Worm (Caenorhabditis elegans) whole organism, L1 larva: ENCODE results near the gene ttll-12.

Experiments used
- C16A3.4 ChIP-seq: fragments of 150-350 bp; optimal IDR thresholded peaks from 2 replicates; lab custom pipeline; 2014; ENCODE audit warnings: missing biosample characterization, missing genetic modification characterization
- F16B12.6 ChIP-seq: fragments of 150-350 bp; optimal IDR thresholded peaks from 2 replicates; lab custom pipeline; 2014; ENCODE audit warnings: missing biosample characterization, missing genetic modification characterization
- blmp-1 ChIP-seq: fragments of 150-350 bp; optimal IDR thresholded peaks from 2 replicates; lab custom pipeline; 2014; ENCODE audit warnings: missing biosample characterization, missing genetic modification characterization
- ceh-82 ChIP-seq, 3 experiments: fragments of 150-350 bp in 1 of 3; sonication (generic microtip) in 2 of 3; optimal IDR thresholded peaks; 2 replicates each; lab custom pipeline; 2014 to 2017; ENCODE audit warnings: missing biosample characterization in 3 of 3, missing genetic modification characterization in 3 of 3
- ceh-90 ChIP-seq: sonication (generic microtip); optimal IDR thresholded peaks from 2 replicates; lab custom pipeline; 2016; ENCODE audit warnings: missing genetic modification characterization, missing compliant biosample characterization
- efl-1 ChIP-seq, 4 experiments: fragments of 150-350 bp; optimal IDR thresholded peaks in 3 of 4; peaks in 1 of 4; 1 replicate in 1 of 4; 2 replicates in 3 of 4; lab custom pipeline; 2014; ENCODE audit warnings: missing biosample characterization in 2 of 4, missing genetic modification characterization in 2 of 4, missing genetic modification reagents in 2 of 4
- egl-13 ChIP-seq: sonication (generic microtip); optimal IDR thresholded peaks from 2 replicates; lab custom pipeline; 2016; ENCODE audit warnings: missing genotype, missing genetic modification reagents, missing genetic modification characterization, missing compliant biosample characterization
- egl-27 ChIP-seq, 2 experiments: fragments of 150-350 bp in 1 of 2; sonication (generic microtip); optimal IDR thresholded peaks; 3 replicates each; lab custom pipeline; 2017 to 2018; ENCODE audit warnings: missing biosample characterization in 2 of 2, missing genetic modification characterization in 2 of 2, missing genetic modification reagents in 2 of 2
- elt-2 ChIP-seq: sonication (generic microtip); optimal IDR thresholded peaks from 2 replicates; lab custom pipeline; 2016; ENCODE audit warnings: missing genetic modification characterization, mild to moderate bottlenecking, inconsistent platforms, missing compliant biosample characterization, missing genetic modification reagents
- elt-3 ChIP-seq, 6 experiments: fragments of 150-350 bp in 1 of 6; sonication (generic microtip); optimal IDR thresholded peaks; 2 replicates each; lab custom pipeline; 2017 to 2018; ENCODE audit warnings: missing biosample characterization in 6 of 6, missing genetic modification characterization in 6 of 6, inconsistent platforms in 1 of 6
- ets-5 ChIP-seq: fragments of 200-800 bp; sonication (Bioruptor generic); IDR thresholded peaks from 2 replicates; pipeline ENCODE4 v1.3.6; 2022; ENCODE audit warnings: missing genetic modification characterization, missing compliant biosample characterization
- fos-1 ChIP-seq: fragments of 150-350 bp; optimal IDR thresholded peaks from 2 replicates; lab custom pipeline; 2014; ENCODE audit warnings: missing biosample characterization, missing genetic modification characterization
- grh-1 ChIP-seq: fragments of 200-800 bp; sonication (Bioruptor generic); IDR thresholded peaks from 2 replicates; pipeline ENCODE4 v1.3.6; 2022; ENCODE audit warnings: missing genetic modification reagents, missing genetic modification characterization, missing compliant biosample characterization
- hlh-17 ChIP-seq: fragments of 200-800 bp; sonication (Bioruptor generic); optimal IDR thresholded peaks from 2 replicates; lab custom pipeline; 2018; ENCODE audit warnings: missing genetic modification characterization, mild to moderate bottlenecking, missing compliant biosample characterization, moderate library complexity, borderline replicate concordance
- hlh-4 ChIP-seq: sonication (generic microtip); optimal IDR thresholded peaks from 2 replicates; lab custom pipeline; 2016; ENCODE audit warnings: mild to moderate bottlenecking, missing genetic modification characterization, missing compliant biosample characterization
- hpl-2 ChIP-seq: fragments of 150-350 bp; optimal IDR thresholded peaks from 2 replicates; lab custom pipeline; 2014; ENCODE audit warnings: missing biosample characterization, missing genetic modification reagents, missing genetic modification characterization
- isw-1 ChIP-seq: fragments of 200-800 bp; sonication (Bioruptor generic); IDR thresholded peaks from 2 replicates; pipeline ENCODE4 v1.3.6; 2022; ENCODE audit warnings: missing genetic modification characterization, missing compliant biosample characterization
- lin-15B ChIP-seq: fragments of 150-350 bp; sonication (generic microtip); optimal IDR thresholded peaks from 3 replicates; lab custom pipeline; 2014; ENCODE audit warnings: missing biosample characterization, missing genetic modification characterization
- lin-39 ChIP-seq: fragments of 150-350 bp; optimal IDR thresholded peaks from 2 replicates; lab custom pipeline; 2014; ENCODE audit warnings: missing biosample characterization, missing genetic modification reagents, missing genetic modification characterization
- lir-3 ChIP-seq: sonication (generic microtip); optimal IDR thresholded peaks from 2 replicates; lab custom pipeline; 2016; ENCODE audit warnings: mild to moderate bottlenecking, missing genetic modification characterization, moderate library complexity, missing compliant biosample characterization; ENCODE audit not compliant: poor library complexity
- lsy-2 ChIP-seq, 2 experiments: fragments of 150-350 bp; optimal IDR thresholded peaks; 2 replicates each; lab custom pipeline; 2014; ENCODE audit warnings: missing biosample characterization in 2 of 2, missing genetic modification characterization in 2 of 2
- mab-9 ChIP-seq: fragments of 200-800 bp; sonication (Bioruptor generic); IDR thresholded peaks from 2 replicates; pipeline ENCODE4 v1.3.6; 2022; ENCODE audit warnings: missing genetic modification reagents, missing genetic modification characterization, missing compliant biosample characterization
- mdl-1 ChIP-seq, 2 experiments: fragments of 150-350 bp; optimal IDR thresholded peaks; 2 replicates each; lab custom pipeline; 2014 to 2017; ENCODE audit warnings: missing biosample characterization in 2 of 2, missing genetic modification characterization in 2 of 2, inconsistent platforms in 1 of 2
- mep-1 ChIP-seq: fragments of 150-350 bp; optimal IDR thresholded peaks from 2 replicates; lab custom pipeline; 2014; ENCODE audit warnings: missing biosample characterization, missing genetic modification characterization
- nhr-12 ChIP-seq: sonication (generic microtip); optimal IDR thresholded peaks from 2 replicates; lab custom pipeline; 2017; ENCODE audit warnings: missing biosample characterization, missing genetic modification characterization
- nhr-19 ChIP-seq: fragments of 200-800 bp; sonication (Bioruptor generic); conservative IDR thresholded peaks from 2 replicates; pipeline ENCODE4 v1.3.6; 2022; ENCODE audit warnings: missing genetic modification characterization, missing compliant biosample characterization
- nhr-20 ChIP-seq: sonication (generic microtip); optimal IDR thresholded peaks from 2 replicates; lab custom pipeline; 2016; ENCODE audit warnings: mild to moderate bottlenecking, missing genetic modification characterization, missing compliant biosample characterization
- nhr-237 ChIP-seq: fragments of 150-350 bp; optimal IDR thresholded peaks from 2 replicates; lab custom pipeline; 2014; ENCODE audit warnings: missing biosample characterization, missing genetic modification characterization
- nhr-71 ChIP-seq: sonication (generic microtip); optimal IDR thresholded peaks from 2 replicates; lab custom pipeline; 2016; ENCODE audit warnings: mild to moderate bottlenecking, missing genetic modification characterization, moderate library complexity, missing compliant biosample characterization
- nhr-84 ChIP-seq: sonication (generic microtip); optimal IDR thresholded peaks from 2 replicates; lab custom pipeline; 2017; ENCODE audit warnings: missing biosample characterization, missing genetic modification characterization
- pag-3 ChIP-seq: sonication (generic microtip); optimal IDR thresholded peaks from 2 replicates; lab custom pipeline; 2017; ENCODE audit warnings: missing genetic modification characterization, mild to moderate bottlenecking, missing compliant biosample characterization, antibody characterized with exemption, borderline replicate concordance; ENCODE audit not compliant: insufficient read depth
- pqm-1 ChIP-seq: sonication (generic microtip); optimal IDR thresholded peaks from 3 replicates; lab custom pipeline; 2017; ENCODE audit warnings: missing biosample characterization, missing genetic modification characterization
- rnt-1 ChIP-seq: sonication (generic microtip); optimal IDR thresholded peaks from 2 replicates; lab custom pipeline; 2016; ENCODE audit warnings: mild to moderate bottlenecking, missing genetic modification characterization, moderate library complexity, missing compliant biosample characterization
- swsn-7 ChIP-seq: sonication (generic microtip); optimal IDR thresholded peaks from 2 replicates; lab custom pipeline; 2016; ENCODE audit warnings: missing genetic modification characterization, missing compliant biosample characterization
- tbx-2 ChIP-seq: sonication (generic microtip); optimal IDR thresholded peaks from 2 replicates; lab custom pipeline; 2016; ENCODE audit warnings: missing genetic modification characterization, missing compliant biosample characterization
- tlp-1 ChIP-seq: fragments of 150-350 bp; optimal IDR thresholded peaks from 2 replicates; lab custom pipeline; 2014; ENCODE audit warnings: missing biosample characterization, missing genetic modification characterization
- unc-130 ChIP-seq: fragments of 150-350 bp; optimal IDR thresholded peaks from 2 replicates; lab custom pipeline; 2017; ENCODE audit warnings: missing biosample characterization, missing genetic modification characterization, inconsistent platforms
- unc-62 ChIP-seq: fragments of 150-350 bp; optimal IDR thresholded peaks from 2 replicates; lab custom pipeline; 2014; ENCODE audit warnings: missing biosample characterization, missing genetic modification reagents, missing genetic modification characterization
- xbp-1 ChIP-seq: sonication (generic microtip); optimal IDR thresholded peaks from 2 replicates; lab custom pipeline; 2016; ENCODE audit warnings: missing genetic modification characterization, missing compliant biosample characterization
- ztf-11 ChIP-seq, 2 experiments: sonication (generic microtip); optimal IDR thresholded peaks; 2 replicates each; lab custom pipeline; 2016 to 2017; ENCODE audit warnings: missing genetic modification characterization in 2 of 2, missing biosample characterization in 1 of 2, missing compliant biosample characterization in 1 of 2

Gene ttll-12

DNA sequence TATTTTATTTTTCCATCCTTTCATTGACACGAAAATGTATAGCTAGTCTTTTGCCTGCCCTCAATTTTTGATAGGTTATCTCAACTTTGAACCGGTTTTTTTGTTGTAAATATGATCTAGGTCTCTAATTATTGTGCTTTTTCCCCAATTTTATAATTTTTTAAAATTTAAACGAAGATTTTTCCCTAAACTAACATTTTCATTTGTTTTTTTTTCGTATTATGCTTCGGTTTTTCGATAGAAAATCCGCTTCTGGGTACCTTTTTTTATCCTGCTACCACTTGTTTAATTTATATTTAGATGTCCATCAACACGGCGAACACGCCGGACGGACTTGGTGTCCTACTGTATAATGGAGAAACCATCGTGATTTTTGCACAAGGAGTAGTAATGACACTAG lies 9.3 kb upstream of the ttll-12 start, which contains the start of gene wbp-2:
Gene wbp-2, plus strand, starts transcription at position 301 of the 400 bp plus-strand sequence.
- TF ChIP-seq blmp-1 (tag; lab: Kevin White, UChicago) (no peak), nhr-19 (GFP tag; lab: Robert Waterston, UW) (no peak), elt-3 (tag; optimal IDR thresholded peaks at IDR 0.05; lab: Kevin White, UChicago) (no peak), ceh-90 (tag; lab: Kevin White, UChicago) (no peak)

DNA sequence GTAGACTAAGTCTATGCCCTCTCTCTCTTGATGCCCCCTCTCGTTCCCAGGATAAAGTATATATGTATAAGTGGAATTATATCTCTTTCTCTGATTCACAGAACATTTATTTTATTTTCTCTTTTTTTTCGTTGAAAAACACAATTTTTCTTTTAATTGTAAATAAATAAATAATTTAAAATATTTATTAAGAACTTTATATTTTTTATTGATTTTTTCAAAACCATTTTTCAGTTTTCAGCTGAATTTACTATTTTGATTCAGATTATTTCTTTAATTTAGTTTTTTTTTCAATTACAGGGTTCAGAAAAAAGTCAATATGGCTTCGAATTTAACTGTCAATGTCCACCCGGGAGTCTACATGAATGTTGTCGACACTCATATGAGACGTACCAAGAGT lies 7.5 kb upstream of the ttll-12 start, which contains the start of gene eif-3.F:
Gene eif-3.F, plus strand, starts transcription at position 301 of the 400 bp plus-strand sequence.
- TF ChIP-seq swsn-7, result no peak
- no peak for TF ChIP-seq C16A3.4 (tag; lab: Kevin White, UChicago)
- no peak for TF ChIP-seq ceh-82 (tag; optimal IDR thresholded peaks at IDR 0.05; lab: Kevin White, UChicago)
- no peak for TF ChIP-seq nhr-237 (tag; lab: Kevin White, UChicago)
- TF ChIP-seq, all 84 proteins: peak for 0

DNA sequence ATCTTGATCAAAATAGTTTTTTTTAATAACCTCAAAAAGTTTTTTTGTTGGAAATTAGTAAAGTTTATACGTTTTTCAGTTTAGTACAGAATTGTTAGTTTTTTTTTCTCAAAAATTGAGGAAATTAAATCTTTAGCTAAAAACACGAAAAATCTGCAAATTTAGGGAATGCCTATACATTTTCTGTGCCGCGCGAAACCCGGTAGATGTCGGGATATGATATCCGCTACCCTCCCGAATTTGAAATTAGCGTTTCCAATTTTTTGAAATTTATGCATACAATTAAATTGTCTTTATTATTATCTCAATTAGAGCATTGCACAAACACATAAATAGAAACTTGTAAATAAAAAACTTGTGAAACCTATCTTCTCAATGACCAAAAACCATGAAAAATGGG lies 5.8 kb upstream of the ttll-12 start:
- TF ChIP-seq grh-1 (no peak), ceh-82 (tag; optimal IDR thresholded peaks at IDR 0.05; lab: Kevin White, UChicago) (no peak), hpl-2 (GFP tag; lab: Kevin White, UChicago) (no peak), tlp-1 (tag; lab: Kevin White, UChicago) (no peak), mep-1 (no peak), lsy-2 (tag; optimal IDR thresholded peaks at IDR 0.05; lab: Kevin White, UChicago) (no peak), ceh-90 (tag; lab: Kevin White, UChicago) (no peak), egl-13 (no peak)

DNA sequence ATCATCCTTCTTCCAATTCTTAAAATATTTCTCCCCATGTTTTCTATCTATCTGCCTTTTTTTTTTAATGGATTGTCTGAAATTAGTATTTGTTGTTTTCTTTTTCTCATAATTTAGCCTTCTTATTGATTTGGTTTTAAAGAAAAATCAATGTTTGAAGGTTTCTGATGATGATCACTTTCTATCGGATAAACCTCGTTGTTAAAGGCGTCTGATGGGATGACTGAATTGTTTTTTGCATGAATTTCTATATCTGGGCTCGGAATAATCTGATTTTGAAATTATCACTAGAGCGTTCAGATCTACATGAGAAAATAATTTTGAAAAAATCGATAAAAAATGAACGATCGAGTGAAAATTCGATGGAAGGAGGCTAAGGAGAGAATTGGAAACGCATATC lies 5.1 kb upstream of the ttll-12 start, which contains the start of gene scp-1:
Gene scp-1, plus strand, starts transcription at position 301 of the 400 bp plus-strand sequence.
- TF ChIP-seq lir-3 (tag; lab: Kevin White, UChicago) (no peak), efl-1 (optimal IDR thresholded peaks at IDR 0.05; lab: Kevin White, UChicago) (no peak), efl-1 (GFP tag; optimal IDR thresholded peaks at IDR 0.05 in 1 of 2; lab: Kevin White, UChicago) (no peak), ztf-11 (tag; optimal IDR thresholded peaks at IDR 0.05; lab: Kevin White, UChicago) (no peak), pag-3 (tag; lab: Kevin White, UChicago) (no peak), nhr-84 (no peak), lin-39 (no peak), fos-1 (no peak), lin-15B (tag; lab: Kevin White, UChicago) (no peak), hlh-17 (GFP tag; lab: Kevin White, UChicago) (no peak)

DNA sequence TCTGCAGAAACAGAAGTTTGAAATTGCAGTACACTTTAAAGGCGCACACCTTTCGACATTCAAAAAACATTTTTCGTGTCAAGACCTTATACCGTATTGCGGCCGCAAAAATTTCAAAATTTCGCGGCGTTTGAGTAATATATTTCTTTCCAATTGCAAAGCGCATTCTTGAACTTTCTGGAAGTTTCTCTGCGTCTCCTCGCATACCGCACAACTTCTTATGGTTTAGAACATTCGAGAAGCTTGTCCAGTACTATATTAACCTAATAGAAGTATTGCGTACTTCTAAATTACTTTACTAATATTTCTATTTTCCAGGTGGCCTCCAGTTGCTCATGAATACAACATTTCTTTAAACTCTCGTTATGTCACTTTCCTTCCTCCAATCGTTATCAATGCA lies 2.1 kb upstream of the ttll-12 start:
- TF ChIP-seq hpl-2 (GFP tag; lab: Kevin White, UChicago), result no peak
- peak; percentile 32 for TF ChIP-seq mep-1

DNA sequence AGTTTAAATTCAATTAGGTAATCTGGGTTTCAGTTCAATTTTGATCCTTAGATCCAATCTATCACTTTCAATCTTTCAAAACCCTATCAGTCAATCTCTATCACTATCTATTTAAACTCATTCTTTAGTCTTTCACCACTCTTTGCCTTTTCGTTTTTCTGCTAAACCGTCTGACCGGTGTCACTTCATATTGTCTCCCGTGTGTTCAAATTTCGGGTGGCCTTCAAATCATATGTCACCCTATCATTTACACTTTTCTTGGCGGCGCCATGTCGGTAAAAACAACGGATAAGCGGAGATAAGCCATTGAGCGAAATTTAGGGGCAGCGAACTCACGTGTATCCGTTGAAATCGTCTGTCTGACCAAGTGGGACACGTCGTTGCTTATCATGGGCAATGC lies 5.2 kb downstream of the ttll-12 start:
- TF ChIP-seq pqm-1 (tag; lab: Kevin White, UChicago) (no peak), isw-1 (GFP tag; lab: Robert Waterston, UW) (no peak), mdl-1 (tag; optimal IDR thresholded peaks at IDR 0.05; lab: Kevin White, UChicago) (peak in 1 of 2 experiments; percentile 70), mab-9 (GFP tag; lab: Robert Waterston, UW) (no peak), rnt-1 (tag; lab: Kevin White, UChicago) (no peak), xbp-1 (tag; lab: Kevin White, UChicago) (no peak), unc-130 (tag; lab: Kevin White, UChicago) (peak; percentile 18), ets-5 (GFP tag; lab: Robert Waterston, UW) (no peak), nhr-12 (tag; lab: Kevin White, UChicago) (no peak), egl-27 (tag; optimal IDR thresholded peaks at IDR 0.05; lab: Kevin White, UChicago) (peak in 1 of 2 experiments; percentile 29), nhr-19 (GFP tag; lab: Robert Waterston, UW) (peak; percentile 53), lsy-2 (tag; optimal IDR thresholded peaks at IDR 0.05; lab: Kevin White, UChicago) (peak in 1 of 2 experiments; percentile 12), mep-1 (peak; percentile 20), tlp-1 (tag; lab: Kevin White, UChicago) (no peak), hpl-2 (GFP tag; lab: Kevin White, UChicago) (no peak), elt-2 (tag; lab: Kevin White, UChicago) (no peak), nhr-71 (tag; lab: Kevin White, UChicago) (peak; percentile 70), nhr-20 (peak; percentile 80), F16B12.6 (tag; lab: Kevin White, UChicago) (no peak), hlh-4 (tag; lab: Kevin White, UChicago) (no peak), unc-62 (GFP tag; lab: Kevin White, UChicago) (no peak), pag-3 (tag; lab: Kevin White, UChicago) (no peak), lin-39 (no peak), blmp-1 (tag; lab: Kevin White, UChicago) (peak; percentile 96), tbx-2 (tag; lab: Kevin White, UChicago) (peak; percentile 59), ceh-90 (tag; lab: Kevin White, UChicago) (no peak)
